Worm (Caenorhabditis elegans) whole organism, late embryonic: ENCODE results near the gene nhr-175.

Source experiments
- ama-1 ChIP-seq: fragments of 150-350 bp; optimal IDR thresholded peaks from 2 replicates; lab custom pipeline; 2014
- ceh-22 ChIP-seq: sonication (generic microtip); optimal IDR thresholded peaks from 2 replicates; lab custom pipeline; 2017; ENCODE audit warnings: missing biosample characterization, missing genetic modification characterization
- unc-55 ChIP-seq: sonication (generic microtip); optimal IDR thresholded peaks from 2 replicates; lab custom pipeline; 2017; ENCODE audit warnings: missing biosample characterization, missing genetic modification reagents, missing genetic modification characterization

ce11 chrV:13818824-13819408 is 47.6 kb upstream of the nhr-175 start, which contains the start of gene sel-10:
- TF ChIP-seq ceh-22 (tag; lab: Kevin White, UChicago) = no peak
- TF ChIP-seq ama-1 (lab: Kevin White, UChicago) = no peak
- TF ChIP-seq unc-55 (GFP tag; lab: Kevin White, UChicago) = no peak
